Worm (Caenorhabditis elegans): ENCODE results near the gene K11H3.8.

- TF ChIP-seq nhr-237 (tag; optimal IDR thresholded peaks at IDR 0.05) (no peak), fkh-10 (GFP tag; optimal IDR thresholded peaks at IDR 0.05) (no peak), R02D3.7 (tag; optimal IDR thresholded peaks at IDR 0.05) (no peak), ztf-11 (tag; optimal IDR thresholded peaks at IDR 0.05) (no peak), elt-2 (tag; optimal IDR thresholded peaks at IDR 0.05) (peak; percentile 70), skn-1 (tag; optimal IDR thresholded peaks at IDR 0.05) (no peak), nhr-76 (tag; optimal IDR thresholded peaks at IDR 0.05) (no peak), mdl-1 (tag; optimal IDR thresholded peaks at IDR 0.05) (no peak), nhr-77 (tag; optimal IDR thresholded peaks at IDR 0.05) (no peak), nhr-25 (tag; optimal IDR thresholded peaks at IDR 0.05) (no peak)
Measured at ce11 chrIII:9857110-9857509, 22.1 kb downstream of the K11H3.8 start.
